Worm (Caenorhabditis elegans): ENCODE results near the gene F55A4.7.

- TF ChIP-seq B0310.2 (tag; optimal IDR thresholded peaks at IDR 0.05) (no peak), tbx-11 (GFP tag; IDR thresholded peaks at IDR 0.05) (no peak), ama-1 (optimal IDR thresholded peaks at IDR 0.05) (no peak), flt-1 (GFP tag; IDR thresholded peaks at IDR 0.05) (no peak), tbx-37 (GFP tag; conservative IDR thresholded peaks at IDR 0.05) (no peak), pes-1 (GFP tag; IDR thresholded peaks at IDR 0.05) (no peak), hmg-4 (GFP tag; optimal IDR thresholded peaks at IDR 0.05) (no peak), ceh-13 (GFP tag; optimal IDR thresholded peaks at IDR 0.05) (no peak), tra-4 (tag; optimal IDR thresholded peaks at IDR 0.05) (no peak), sea-1 (GFP tag; conservative IDR thresholded peaks at IDR 0.05) (no peak), hnd-1 (tag; optimal IDR thresholded peaks at IDR 0.05) (no peak), aly-1 (tag; optimal IDR thresholded peaks at IDR 0.05) (no peak), hmbx-1 (tag; optimal IDR thresholded peaks at IDR 0.05) (no peak)
These were observed 12.8 kb upstream of the F55A4.7 start for ce11 chrX:1051041-1051440.
